Fruit fly (Drosophila melanogaster): Measurements from ENCODE around the gene CG9396.
A peak's percentile ranks its signal among the peaks of the same experiment; 100 is the strongest.

CG9396 gene

dm6 chr3R:9534125-9534496, 37.3 kb downstream of the CG9396 start (continued):
- TF ChIP-seq ewg (GFP tag; optimal IDR thresholded peaks at IDR 0.05) = peak; percentile 91
- no peak for TF ChIP-seq CG7745 (tag; optimal IDR thresholded peaks at IDR 0.05)
- TF ChIP-seq CG12104 (GFP tag; optimal IDR thresholded peaks at IDR 0.05) = peak; percentile 81
- peak; percentile 88 for TF ChIP-seq chn (GFP tag; optimal IDR thresholded peaks at IDR 0.05)
- peak; percentile 3 for TF ChIP-seq CG3995 (GFP tag; optimal IDR thresholded peaks at IDR 0.05)
- peak; percentile 88 for TF ChIP-seq slp2 (GFP tag; optimal IDR thresholded peaks at IDR 0.05)
- TF ChIP-seq ac (GFP tag; optimal IDR thresholded peaks at IDR 0.05) = peak; percentile 2
- TF ChIP-seq CG7357 (GFP tag; IDR thresholded peaks at IDR 0.05) = peak; percentile 82
- TF ChIP-seq repo (GFP tag; optimal IDR thresholded peaks at IDR 0.05) = peak; percentile 86
- no peak for TF ChIP-seq chinmo (GFP tag; IDR thresholded peaks at IDR 0.05; ENCODE audit: partially characterized antibody)
- peak; percentile 87 to 91 for TF ChIP-seq Pdp1 (GFP tag; optimal IDR thresholded peaks at IDR 0.05)
- no peak for TF ChIP-seq tll (GFP tag; optimal IDR thresholded peaks at IDR 0.05)
- peak; percentile 82 for TF ChIP-seq zen (tag; optimal IDR thresholded peaks at IDR 0.05)
- TF ChIP-seq p53 (GFP tag; optimal IDR thresholded peaks at IDR 0.05) = peak; percentile 31
- TF ChIP-seq Doc3 (GFP tag; IDR thresholded peaks at IDR 0.05; ENCODE audit: partially characterized antibody) = no peak
- TF ChIP-seq CG11093 (GFP tag; IDR thresholded peaks at IDR 0.05) = peak; percentile 89
- TF ChIP-seq CG17829 (tag; optimal IDR thresholded peaks at IDR 0.05) = peak; percentile 95
- peak; percentile 77 for TF ChIP-seq fd64A (GFP tag; optimal IDR thresholded peaks at IDR 0.05)
- peak; percentile 78 for TF ChIP-seq CG11085 (GFP tag; IDR thresholded peaks at IDR 0.05)
- TF ChIP-seq CG1792 (GFP tag; optimal IDR thresholded peaks at IDR 0.05) = peak; percentile 92
- TF ChIP-seq abd-A (tag; optimal IDR thresholded peaks at IDR 0.05) = no peak
- TF ChIP-seq pita (GFP tag; optimal IDR thresholded peaks at IDR 0.05) = no peak
- peak; percentile 82 for TF ChIP-seq bcd (GFP tag; optimal IDR thresholded peaks at IDR 0.05)
- TF ChIP-seq pb (GFP tag; optimal IDR thresholded peaks at IDR 0.05) = peak; percentile 84
- peak; percentile 97 for TF ChIP-seq gsb-n (tag; optimal IDR thresholded peaks at IDR 0.05)
- TF ChIP-seq exex (tag; optimal IDR thresholded peaks at IDR 0.05) = no peak
- TF ChIP-seq phol (tag; optimal IDR thresholded peaks at IDR 0.05) = peak; percentile 95
- peak; percentile 86 for TF ChIP-seq Max (GFP tag; optimal IDR thresholded peaks at IDR 0.05)
- peak; percentile 94 for TF ChIP-seq run (tag; optimal IDR thresholded peaks at IDR 0.05)
- peak; percentile 90 for TF ChIP-seq CG34422 (GFP tag; IDR thresholded peaks at IDR 0.05)
- TF ChIP-seq CG10431 (GFP tag; optimal IDR thresholded peaks at IDR 0.05) = peak; percentile 82
- no peak for TF ChIP-seq grn (GFP tag; optimal IDR thresholded peaks at IDR 0.05)
- TF ChIP-seq maf-S (GFP tag; optimal IDR thresholded peaks at IDR 0.05) = peak; percentile 81
- TF ChIP-seq dmrt11E (tag; optimal IDR thresholded peaks at IDR 0.05) = peak; percentile 82
- TF ChIP-seq HLH54F (GFP tag; optimal IDR thresholded peaks at IDR 0.05) = peak; percentile 82
- TF ChIP-seq Opbp (GFP tag; IDR thresholded peaks at IDR 0.05; ENCODE audit: partially characterized antibody) = no peak
- TF ChIP-seq CG16863 (GFP tag; optimal IDR thresholded peaks at IDR 0.05) = peak; percentile 94
- no peak; the same call in 1 of the 2 replicates for TF ChIP-seq CG9932 (GFP tag; IDR thresholded peaks at IDR 0.05)
- TF ChIP-seq Poxn (GFP tag; IDR thresholded peaks at IDR 0.05) = peak; percentile 37; the same call in 1 of the 2 replicates
- peak; percentile 90 for TF ChIP-seq tin (GFP tag; optimal IDR thresholded peaks at IDR 0.05)
- TF ChIP-seq Vsx1 (GFP tag; optimal IDR thresholded peaks at IDR 0.05) = peak; percentile 72
- peak; percentile 78 for TF ChIP-seq Fer1 (GFP tag; optimal IDR thresholded peaks at IDR 0.05)
- peak; percentile 88 for TF ChIP-seq CG1233 (GFP tag; optimal IDR thresholded peaks at IDR 0.05)
- TF ChIP-seq CG17328 (GFP tag; IDR thresholded peaks at IDR 0.05) = peak; percentile 95
- TF ChIP-seq zfh2 (GFP tag; optimal IDR thresholded peaks at IDR 0.05) = peak; percentile 70
- TF ChIP-seq Hand (GFP tag; optimal IDR thresholded peaks at IDR 0.05) = peak; percentile 71
- TF ChIP-seq ATbp (GFP tag; optimal IDR thresholded peaks at IDR 0.05) = peak; percentile 96
- peak; percentile 93 for TF ChIP-seq CG15601 (tag; optimal IDR thresholded peaks at IDR 0.05)
- TF ChIP-seq Scr (GFP tag; IDR thresholded peaks at IDR 0.05; ENCODE audit: partially characterized antibody) = no peak
- TF ChIP-seq CG42726 (GFP tag; IDR thresholded peaks at IDR 0.05; ENCODE audit: partially characterized antibody) = no peak

Data from whole organism, embryonic.